Fruit fly (Drosophila melanogaster) whole organism, embryonic: ENCODE measurements around the gene Polr3E.

Experiments used
- CTCF ChIP-seq: fragments of 200-800 bp; sonication (Bioruptor generic); optimal IDR thresholded peaks from 2 replicates; lab custom pipeline; 2017; ENCODE audit warnings: missing biosample characterization, mild to moderate bottlenecking, missing genetic modification characterization, moderate library complexity
- cwo ChIP-seq: fragments of 200-800 bp; sonication (Bioruptor generic); optimal IDR thresholded peaks from 3 replicates; lab custom pipeline; 2017; ENCODE audit warnings: missing biosample characterization, missing genetic modification characterization, mild to moderate bottlenecking, moderate library complexity, missing genetic modification reagents
- ken ChIP-seq: fragments of 200-800 bp; sonication (Bioruptor generic); IDR thresholded peaks from 3 replicates; pipeline ENCODE4 v1.3.6; 2022; ENCODE audit warnings: missing biosample characterization, missing genetic modification characterization
- p53 ChIP-seq: fragments of 200-800 bp; sonication (Bioruptor generic); optimal IDR thresholded peaks from 2 replicates; lab custom pipeline; 2016; ENCODE audit warnings: missing biosample characterization, missing genetic modification characterization

DNA sequence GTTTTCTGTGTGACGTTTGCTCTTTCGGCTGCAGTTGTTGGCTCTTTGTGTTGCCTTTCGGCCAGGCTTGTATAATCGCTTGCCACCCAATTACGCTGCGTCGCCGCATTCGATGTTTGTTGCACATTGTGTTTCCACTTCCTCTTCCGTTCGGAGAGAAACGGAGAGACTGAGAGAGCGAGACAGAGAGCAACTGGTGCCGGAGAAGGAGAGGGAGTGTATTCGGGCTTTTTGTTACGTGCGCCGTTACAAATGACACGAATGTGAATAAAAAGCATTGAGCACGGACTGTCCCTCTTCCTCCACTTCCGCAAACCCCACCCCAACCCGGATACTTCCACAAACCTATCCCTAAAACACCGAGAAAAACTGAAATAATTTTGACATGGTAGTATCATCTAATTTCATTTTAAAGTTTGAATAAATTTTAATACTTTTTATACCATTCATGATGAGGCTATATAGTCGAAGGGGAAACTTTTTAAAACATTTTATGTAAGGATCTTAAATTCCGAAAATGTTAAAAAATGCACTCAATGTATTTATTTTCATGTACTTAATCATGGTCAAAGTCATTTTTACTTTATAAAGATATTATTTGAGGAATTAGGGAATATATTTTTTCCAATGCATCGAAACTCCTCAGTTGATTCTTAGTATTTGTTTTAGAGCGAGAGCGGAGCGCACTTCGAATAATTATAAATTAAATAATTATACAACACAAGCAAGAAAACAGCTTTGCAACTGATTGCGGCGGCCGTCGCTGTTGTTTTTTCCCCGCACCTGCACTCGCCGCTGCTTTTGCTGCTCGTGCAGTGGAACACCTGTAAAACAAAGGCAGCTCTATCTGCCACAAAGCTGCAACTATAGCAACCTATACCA lies 28.8 kb downstream of the Polr3E start:
- TF ChIP-seq cwo (GFP tag; lab: Kevin White, UChicago) = no peak
- no peak for TF ChIP-seq ken (GFP tag; lab: Robert Waterston, UW)
- no peak for TF ChIP-seq CTCF (GFP tag; lab: Kevin White, UChicago)
- no peak for TF ChIP-seq p53 (GFP tag; lab: Kevin White, UChicago)
